Worm (Caenorhabditis elegans): ENCODE data around the gene F59A7.7.

F59A7.7 gene

DNA sequence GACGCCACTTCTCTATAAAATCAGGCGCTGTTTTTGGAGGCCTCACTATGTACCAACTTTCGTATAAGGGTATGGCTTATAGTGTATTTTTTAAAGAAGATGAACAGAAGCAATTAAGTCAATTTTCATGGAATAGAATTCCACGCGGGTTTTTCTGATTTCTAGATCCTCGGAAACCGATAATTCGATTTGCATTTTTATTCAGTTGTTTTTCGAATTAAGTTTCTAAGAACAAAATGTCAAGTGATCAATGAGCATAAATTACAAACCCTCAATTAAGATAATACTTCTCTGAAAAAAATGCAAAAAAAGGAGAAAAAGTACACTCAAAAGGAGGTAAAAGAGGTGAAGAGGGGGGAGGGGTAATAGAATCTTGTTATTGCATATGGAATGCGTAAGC, 9.4 kb downstream of the F59A7.7 start:
- TF ChIP-seq nfya-1 (tag; optimal IDR thresholded peaks at IDR 0.05; ENCODE audit: insufficient read depth) (no peak), eor-1 (tag; optimal IDR thresholded peaks at IDR 0.05) (no peak), zag-1 (tag; optimal IDR thresholded peaks at IDR 0.05) (no peak), elt-3 (tag; optimal IDR thresholded peaks at IDR 0.05) (no peak), lin-39 (tag; optimal IDR thresholded peaks at IDR 0.05) (no peak), tbx-2 (tag; optimal IDR thresholded peaks at IDR 0.05) (no peak), ceh-9 (tag; optimal IDR thresholded peaks at IDR 0.05) (no peak)

DNA sequence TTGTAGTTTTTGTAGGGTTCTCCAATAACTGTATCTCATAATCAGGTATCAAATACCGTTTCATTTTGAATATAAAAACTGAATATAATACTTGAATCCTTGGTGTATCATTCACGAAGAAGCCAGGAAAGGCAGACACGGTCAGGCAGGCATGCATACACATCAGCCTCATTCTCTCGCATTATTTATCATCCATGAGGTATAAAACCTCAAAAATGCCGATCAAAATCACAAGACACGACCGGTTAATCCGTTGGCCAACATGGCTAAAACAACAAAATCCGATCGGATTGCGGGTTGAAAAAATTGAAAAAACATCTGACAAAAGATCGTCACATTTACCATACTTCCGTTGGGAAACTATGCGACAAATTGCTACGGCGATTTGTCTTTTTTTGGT, 10.5 kb downstream of the F59A7.7 start, which contains the start of gene F59A7.5:
Gene F59A7.5, plus strand, starts transcription at position 301 of the 400 bp plus-strand sequence.
- TF ChIP-seq snpc-4 (tag; optimal IDR thresholded peaks at IDR 0.05) (no peak), fkh-2 (tag; optimal IDR thresholded peaks at IDR 0.05) (no peak), tbx-2 (tag; optimal IDR thresholded peaks at IDR 0.05) (no peak), egl-27 (tag; optimal IDR thresholded peaks at IDR 0.05) (no peak), pqm-1 (tag; optimal IDR thresholded peaks at IDR 0.05) (no peak), egl-5 (tag; optimal IDR thresholded peaks at IDR 0.05) (no peak), ZK546.5 (tag; optimal IDR thresholded peaks at IDR 0.05) (no peak), daf-12 (tag; optimal IDR thresholded peaks at IDR 0.05) (no peak), mml-1 (tag; optimal IDR thresholded peaks at IDR 0.05) (no peak), zag-1 (tag; optimal IDR thresholded peaks at IDR 0.05) (no peak)

DNA sequence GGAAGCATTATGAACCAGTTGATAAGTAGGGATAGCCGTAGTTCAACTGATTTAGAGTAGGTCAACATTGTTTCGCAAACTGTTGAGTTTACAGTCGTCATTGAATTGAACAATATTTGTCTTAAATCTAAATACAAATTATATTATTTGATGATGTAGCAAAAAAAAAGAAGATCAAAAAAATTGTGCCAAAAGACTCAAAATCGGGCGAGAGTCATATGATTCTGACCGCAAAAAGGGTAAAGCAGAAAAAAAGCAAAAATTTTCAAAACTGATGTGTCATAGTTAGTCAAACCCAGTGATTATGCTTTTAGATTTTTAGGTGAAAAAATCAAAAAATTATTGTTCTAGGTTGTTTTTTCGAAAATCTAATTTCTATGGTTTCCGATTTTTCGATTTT, 15.9 kb downstream of the F59A7.7 start, which contains the start of gene srab-13:
Gene srab-13, minus strand, starts transcription at position 101 of the 400 bp plus-strand sequence.
- TF ChIP-seq mdl-1 (tag; optimal IDR thresholded peaks at IDR 0.05) = no peak
- no peak for TF ChIP-seq nhr-76 (tag; optimal IDR thresholded peaks at IDR 0.05)
- no peak for TF ChIP-seq pha-4 (tag; optimal IDR thresholded peaks at IDR 0.05)
- no peak for TF ChIP-seq ceh-28 (tag; optimal IDR thresholded peaks at IDR 0.05)
- no peak for TF ChIP-seq tbx-2 (tag; optimal IDR thresholded peaks at IDR 0.05)
- no peak for TF ChIP-seq ama-1 (optimal IDR thresholded peaks at IDR 0.05)
- TF ChIP-seq fkh-2 (tag; optimal IDR thresholded peaks at IDR 0.05) = no peak
- TF ChIP-seq nhr-77 (tag; optimal IDR thresholded peaks at IDR 0.05) = no peak
- TF ChIP-seq aly-2 (tag; optimal IDR thresholded peaks at IDR 0.05) = no peak

DNA sequence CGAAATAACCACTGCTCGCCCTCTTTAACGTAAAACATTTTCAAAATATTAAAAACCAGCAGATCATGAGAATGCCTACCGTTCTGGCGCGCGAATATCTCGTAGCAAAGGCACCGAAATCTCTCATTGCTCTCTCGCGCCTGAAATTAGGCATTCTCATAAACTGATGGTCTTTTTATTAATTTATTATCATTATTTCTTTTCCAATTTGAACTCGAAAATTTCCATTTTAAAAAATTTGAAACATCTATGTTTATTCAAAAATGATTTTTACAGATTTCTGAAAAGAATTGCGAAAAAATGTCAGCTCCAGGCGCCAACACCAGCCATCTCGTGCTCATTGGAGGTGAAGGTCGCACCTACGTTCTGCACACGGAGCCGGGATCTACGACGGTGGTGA, 18.0 kb downstream of the F59A7.7 start, which contains the start of gene F59A7.12:
Gene F59A7.12, plus strand, starts transcription at position 301 of the 400 bp plus-strand sequence.
- TF ChIP-seq lin-15B (tag; optimal IDR thresholded peaks at IDR 0.05) (no peak), daf-12 (tag; optimal IDR thresholded peaks at IDR 0.05) (no peak), aly-2 (tag; optimal IDR thresholded peaks at IDR 0.05) (no peak), nhr-23 (tag; optimal IDR thresholded peaks at IDR 0.05) (no peak), ztf-4 (tag; optimal IDR thresholded peaks at IDR 0.05) (no peak), nhr-25 (tag; optimal IDR thresholded peaks at IDR 0.05) (no peak), eor-1 (tag; optimal IDR thresholded peaks at IDR 0.05) (no peak), ceh-9 (tag; optimal IDR thresholded peaks at IDR 0.05) (no peak)

DNA sequence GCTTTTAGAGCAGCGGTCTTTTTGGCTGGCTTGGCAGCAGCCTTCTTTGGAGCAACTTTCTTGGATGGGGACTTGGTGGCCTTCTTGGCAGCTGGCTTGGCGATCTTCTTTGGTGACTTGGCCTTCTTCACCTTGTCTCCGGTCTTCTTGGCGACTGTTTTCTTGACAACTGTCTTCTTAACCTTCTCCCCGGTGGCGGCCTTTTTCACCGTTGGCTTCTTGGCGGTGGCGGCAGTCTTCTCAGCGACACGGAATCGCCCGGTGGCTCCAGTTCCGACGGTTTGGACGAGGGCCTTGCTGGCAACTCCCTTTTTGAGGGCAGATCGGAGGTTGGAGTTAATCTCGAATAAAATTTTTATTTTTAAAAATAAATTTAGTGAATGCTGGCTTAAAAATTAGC, 18.8 kb downstream of the F59A7.7 start:
- no peak for TF ChIP-seq ceh-82 (tag; optimal IDR thresholded peaks at IDR 0.05)
- TF ChIP-seq ztf-11 (tag; optimal IDR thresholded peaks at IDR 0.05) = no peak
- no peak for TF ChIP-seq daf-12 (tag; optimal IDR thresholded peaks at IDR 0.05)
- no peak for TF ChIP-seq egl-5 (tag; optimal IDR thresholded peaks at IDR 0.05)
- no peak for TF ChIP-seq mdl-1 (tag; optimal IDR thresholded peaks at IDR 0.05)
- no peak for TF ChIP-seq nhr-237 (tag; optimal IDR thresholded peaks at IDR 0.05)
- no peak for TF ChIP-seq nhr-76 (tag; optimal IDR thresholded peaks at IDR 0.05)
- no peak for TF ChIP-seq nhr-23 (tag; optimal IDR thresholded peaks at IDR 0.05)
- TF ChIP-seq pha-4 (tag; optimal IDR thresholded peaks at IDR 0.05) = no peak
- TF ChIP-seq unc-62 (GFP tag; optimal IDR thresholded peaks at IDR 0.05) = no peak
- no peak for TF ChIP-seq nhr-67 (tag; optimal IDR thresholded peaks at IDR 0.05)
- TF ChIP-seq elt-3 (tag; optimal IDR thresholded peaks at IDR 0.05) = no peak

DNA sequence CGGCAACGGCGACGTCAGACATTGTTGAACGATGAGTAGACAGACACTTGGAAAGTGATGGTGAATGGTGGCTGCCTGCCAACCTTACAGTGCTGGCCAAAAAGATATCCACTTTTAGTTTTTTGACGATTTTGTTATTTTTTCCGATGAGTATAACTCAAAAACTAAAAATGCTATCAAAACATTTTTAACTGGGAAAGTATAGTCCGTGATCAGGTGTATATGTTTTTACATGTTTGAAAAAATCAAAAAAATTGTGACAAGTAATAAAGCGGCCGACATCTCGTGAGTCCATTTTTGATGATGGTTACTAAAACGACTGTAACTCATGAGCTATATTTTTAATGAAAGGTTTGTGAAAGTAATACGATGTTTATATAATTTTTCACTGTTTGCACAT, 19.6 kb downstream of the F59A7.7 start, which contains the start of gene hil-6:
Gene hil-6, minus strand, starts transcription at position 101 of the 400 bp plus-strand sequence.
- TF ChIP-seq nhr-25 (tag; optimal IDR thresholded peaks at IDR 0.05) (no peak), fos-1 (tag; optimal IDR thresholded peaks at IDR 0.05) (no peak), lin-39 (tag; optimal IDR thresholded peaks at IDR 0.05) (no peak), nhr-11 (tag; optimal IDR thresholded peaks at IDR 0.05) (no peak), elt-3 (tag; optimal IDR thresholded peaks at IDR 0.05) (no peak), tbx-2 (tag; optimal IDR thresholded peaks at IDR 0.05) (no peak), nhr-23 (tag; optimal IDR thresholded peaks at IDR 0.05) (no peak), ceh-9 (tag; optimal IDR thresholded peaks at IDR 0.05) (no peak), hmg-11 (tag; optimal IDR thresholded peaks at IDR 0.05) (no peak), sea-2 (GFP tag; optimal IDR thresholded peaks at IDR 0.05) (no peak), egl-5 (tag; optimal IDR thresholded peaks at IDR 0.05) (no peak), ztf-11 (tag; optimal IDR thresholded peaks at IDR 0.05) (no peak), elt-2 (tag; optimal IDR thresholded peaks at IDR 0.05) (no peak)
